Worm (Caenorhabditis elegans): ENCODE results near the gene snx-17.

The snx-17 gene

DNA sequence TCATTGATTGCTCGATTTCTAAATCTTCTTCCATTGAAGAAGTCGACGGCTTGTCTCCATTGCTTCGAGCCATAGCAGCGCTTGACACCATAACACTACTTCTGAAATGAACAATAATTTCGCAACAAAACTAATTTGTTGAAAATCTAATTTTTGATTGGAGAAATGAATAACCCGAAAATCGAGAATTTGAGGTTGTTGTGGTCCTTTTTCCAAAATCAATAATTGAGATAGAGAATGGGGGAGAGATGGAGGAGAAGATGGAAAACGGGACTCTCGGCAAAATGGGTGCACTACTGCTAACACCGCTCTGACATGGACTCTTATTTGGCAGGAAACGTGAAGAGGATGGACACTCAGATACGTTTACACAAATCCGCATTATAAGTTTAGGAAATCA, at the start of gene snx-17:
TSS of gene snx-17 (minus strand) at position 101 of the 400 bp plus-strand sequence.
- TF ChIP-seq mep-1 (tag; optimal IDR thresholded peaks at IDR 0.05) (no peak), nhr-85 (tag) (no peak), blmp-1 (tag; optimal IDR thresholded peaks at IDR 0.05) (no peak), vab-15 (tag; optimal IDR thresholded peaks at IDR 0.05) (no peak), unc-30 (tag; optimal IDR thresholded peaks at IDR 0.05) (no peak), ceh-8 (GFP tag; optimal IDR thresholded peaks at IDR 0.05) (no peak), hlh-17 (GFP tag; optimal IDR thresholded peaks at IDR 0.05; ENCODE audit: borderline replicate concordance) (no peak), efl-3 (GFP tag; optimal IDR thresholded peaks at IDR 0.05) (no peak), mef-2 (tag; optimal IDR thresholded peaks at IDR 0.05) (no peak), lin-35 (GFP tag; optimal IDR thresholded peaks at IDR 0.05) (no peak), nhr-77 (tag; optimal IDR thresholded peaks at IDR 0.05) (no peak), ceh-90 (tag; optimal IDR thresholded peaks at IDR 0.05) (no peak), ets-5 (GFP tag; IDR thresholded peaks at IDR 0.05) (no peak), pqm-1 (tag; optimal IDR thresholded peaks at IDR 0.05) (no peak), unc-86 (tag; optimal IDR thresholded peaks at IDR 0.05) (no peak)

DNA sequence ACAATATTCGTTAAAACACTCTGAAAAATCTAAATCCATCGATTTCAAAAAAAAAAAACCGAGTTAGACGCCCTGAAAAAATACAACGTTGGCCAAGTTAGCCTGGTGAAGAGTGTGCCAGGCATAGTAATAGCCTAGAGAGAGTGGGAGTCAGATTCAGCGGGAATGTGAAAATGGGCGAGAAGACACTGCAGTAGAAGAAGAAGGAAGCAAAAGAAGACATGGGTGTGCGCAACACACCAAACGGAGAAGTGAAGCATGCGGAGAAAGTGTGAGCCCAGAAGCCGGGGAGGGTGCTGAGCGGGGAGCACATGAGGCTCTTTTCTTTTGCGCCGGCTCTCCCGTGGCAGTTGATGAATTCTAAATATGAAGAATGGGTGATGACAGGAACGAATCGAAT, 49.1 kb upstream of the snx-17 start:
- no peak for TF ChIP-seq alr-1 (tag; optimal IDR thresholded peaks at IDR 0.05; ENCODE audit: borderline replicate concordance)
- no peak for TF ChIP-seq lin-13 (GFP tag; optimal IDR thresholded peaks at IDR 0.05)
- TF ChIP-seq F16B12.6 (tag; optimal IDR thresholded peaks at IDR 0.05): no peak
- TF ChIP-seq tlp-1 (tag; optimal IDR thresholded peaks at IDR 0.05): no peak
- no peak for TF ChIP-seq zip-4 (GFP tag; optimal IDR thresholded peaks at IDR 0.05)
- TF ChIP-seq elt-3 (tag; optimal IDR thresholded peaks at IDR 0.05): no peak
- no peak for TF ChIP-seq unc-62 (GFP tag; optimal IDR thresholded peaks at IDR 0.05)
- TF ChIP-seq unc-98 (GFP tag; IDR thresholded peaks at IDR 0.05): no peak
- peak in 1 of 2 experiments; percentile 25 for TF ChIP-seq lsy-2 (tag; optimal IDR thresholded peaks at IDR 0.05)
- peak; percentile 43 for TF ChIP-seq snu-23 (GFP tag; optimal IDR thresholded peaks at IDR 0.05)
- peak; percentile 37 for TF ChIP-seq fkh-10 (GFP tag; optimal IDR thresholded peaks at IDR 0.05)
- no peak for TF ChIP-seq fkh-4 (tag; optimal IDR thresholded peaks at IDR 0.05; ENCODE audit: borderline replicate concordance)
- TF ChIP-seq Y116A8C.19 (tag; optimal IDR thresholded peaks at IDR 0.05; ENCODE audit: borderline replicate concordance): no peak
- no peak for TF ChIP-seq hlh-17 (GFP tag; optimal IDR thresholded peaks at IDR 0.05; ENCODE audit: borderline replicate concordance)
- TF ChIP-seq jun-1 (tag; optimal IDR thresholded peaks at IDR 0.05): no peak
- peak; percentile 36 for TF ChIP-seq nhr-71 (tag; optimal IDR thresholded peaks at IDR 0.05)
- TF ChIP-seq zag-1 (tag; optimal IDR thresholded peaks at IDR 0.05): no peak
- no peak for TF ChIP-seq nhr-20 (tag; optimal IDR thresholded peaks at IDR 0.05)
- no peak for TF ChIP-seq nhr-90 (tag; optimal IDR thresholded peaks at IDR 0.05; ENCODE audit: poor library complexity)
- TF ChIP-seq skn-1 (tag; optimal IDR thresholded peaks at IDR 0.05): no peak
- TF ChIP-seq ceh-90 (tag; optimal IDR thresholded peaks at IDR 0.05): no peak
- TF ChIP-seq grh-1 (GFP tag; IDR thresholded peaks at IDR 0.05): no peak
- TF ChIP-seq lin-35 (GFP tag; optimal IDR thresholded peaks at IDR 0.05): no peak
- peak in 1 of 2 experiments; percentile 27 for TF ChIP-seq ztf-11 (tag; optimal IDR thresholded peaks at IDR 0.05)
- no peak for TF ChIP-seq egl-27 (tag; optimal IDR thresholded peaks at IDR 0.05)
- peak; percentile 12 for TF ChIP-seq egl-13 (tag; optimal IDR thresholded peaks at IDR 0.05)
- no peak for TF ChIP-seq pag-3 (tag; optimal IDR thresholded peaks at IDR 0.05; ENCODE audit: borderline replicate concordance, insufficient read depth)
- no peak for TF ChIP-seq fos-1 (tag; optimal IDR thresholded peaks at IDR 0.05)
- no peak for TF ChIP-seq hpl-2 (GFP tag; optimal IDR thresholded peaks at IDR 0.05)
- no peak for TF ChIP-seq nhr-77 (tag; optimal IDR thresholded peaks at IDR 0.05)
- TF ChIP-seq nhr-28 (tag; optimal IDR thresholded peaks at IDR 0.05): no peak
- TF ChIP-seq fkh-8 (tag; optimal IDR thresholded peaks at IDR 0.05): peak; percentile 61
- no peak for TF ChIP-seq unc-30 (tag; optimal IDR thresholded peaks at IDR 0.05)
- TF ChIP-seq ztf-4 (tag; optimal IDR thresholded peaks at IDR 0.05): no peak
- TF ChIP-seq mab-9 (GFP tag; IDR thresholded peaks at IDR 0.05): no peak
- no peak for TF ChIP-seq C34B4.2 (tag; optimal IDR thresholded peaks at IDR 0.05)
- peak; percentile 34 for TF ChIP-seq dsc-1 (tag; optimal IDR thresholded peaks at IDR 0.05)
- TF ChIP-seq vab-15 (tag; optimal IDR thresholded peaks at IDR 0.05): no peak
- TF ChIP-seq ama-1 (optimal IDR thresholded peaks at IDR 0.05): no peak
- no peak for TF ChIP-seq efl-3 (GFP tag; optimal IDR thresholded peaks at IDR 0.05)
- TF ChIP-seq lin-14 (GFP tag; optimal IDR thresholded peaks at IDR 0.05): peak; percentile 69
- no peak for TF ChIP-seq blmp-1 (tag; optimal IDR thresholded peaks at IDR 0.05)
- no peak for TF ChIP-seq C04F5.9 (tag; optimal IDR thresholded peaks at IDR 0.05)
- TF ChIP-seq isw-1 (GFP tag; IDR thresholded peaks at IDR 0.05): no peak

All from whole organism, L1 larva.